Worm (Caenorhabditis elegans): ENCODE data around the gene srd-48.
A peak's percentile ranks its signal among the peaks of the same experiment; 100 is the strongest.

srd-48 gene

DNA sequence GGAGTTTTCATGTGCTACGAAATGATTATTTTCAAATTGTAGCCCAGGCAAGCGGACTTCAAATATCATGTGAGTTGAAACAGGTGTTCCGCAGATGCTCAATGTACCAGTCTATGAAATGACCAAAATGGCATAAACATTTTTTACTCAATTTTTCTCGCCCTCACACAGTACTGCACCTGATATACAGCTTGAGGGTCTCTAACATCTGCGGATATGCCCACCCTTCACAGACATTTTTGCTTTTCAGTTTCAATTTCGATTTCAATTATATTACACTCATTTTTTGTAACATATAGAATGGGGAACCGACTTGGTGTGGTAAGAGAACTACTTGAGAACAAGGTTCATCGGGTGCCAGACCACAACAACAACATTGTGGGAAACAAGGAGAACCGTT lies 10.8 kb downstream of the srd-48 start, which contains the start of gene F42F12.11:
Gene F42F12.11 (plus strand): TSS at position 301 of the 400 bp plus-strand sequence.
- TF ChIP-seq C16A3.4 (tag; optimal IDR thresholded peaks at IDR 0.05) (no peak), zip-4 (GFP tag; optimal IDR thresholded peaks at IDR 0.05) (no peak), tbx-2 (tag; optimal IDR thresholded peaks at IDR 0.05) (no peak), nhr-12 (tag; optimal IDR thresholded peaks at IDR 0.05) (no peak), blmp-1 (tag; optimal IDR thresholded peaks at IDR 0.05) (no peak), lin-14 (GFP tag; optimal IDR thresholded peaks at IDR 0.05) (no peak), swsn-7 (tag; optimal IDR thresholded peaks at IDR 0.05) (no peak), pax-3 (tag; optimal IDR thresholded peaks at IDR 0.05) (no peak), unc-130 (tag; optimal IDR thresholded peaks at IDR 0.05) (no peak), snu-23 (GFP tag; optimal IDR thresholded peaks at IDR 0.05) (no peak), unc-98 (GFP tag; IDR thresholded peaks at IDR 0.05) (no peak), efl-3 (GFP tag; optimal IDR thresholded peaks at IDR 0.05) (no peak), sup-37 (GFP tag; optimal IDR thresholded peaks at IDR 0.05) (no peak), hlh-17 (GFP tag; optimal IDR thresholded peaks at IDR 0.05; ENCODE audit: borderline replicate concordance) (no peak), aha-1 (tag; optimal IDR thresholded peaks at IDR 0.05) (no peak)

- TF ChIP-seq nhr-20 (tag; optimal IDR thresholded peaks at IDR 0.05) (peak; percentile 57), pqm-1 (tag; optimal IDR thresholded peaks at IDR 0.05) (no peak), rnt-1 (tag; optimal IDR thresholded peaks at IDR 0.05) (peak; percentile 65), nhr-85 (tag) (peak; percentile 80), lin-13 (GFP tag; optimal IDR thresholded peaks at IDR 0.05) (no peak), tbx-2 (tag; optimal IDR thresholded peaks at IDR 0.05) (peak; percentile 6), mdl-1 (tag; optimal IDR thresholded peaks at IDR 0.05) (peak in 1 of 2 experiments; percentile 8), nhr-11 (tag; optimal IDR thresholded peaks at IDR 0.05) (no peak), dsc-1 (tag; optimal IDR thresholded peaks at IDR 0.05) (no peak), nhr-77 (tag; optimal IDR thresholded peaks at IDR 0.05) (peak; percentile 5), elt-3 (tag; optimal IDR thresholded peaks at IDR 0.05) (peak in 2 of 6 experiments; percentile 42 to 54), ceh-90 (tag; optimal IDR thresholded peaks at IDR 0.05) (no peak), lin-14 (GFP tag; optimal IDR thresholded peaks at IDR 0.05) (peak; percentile 36), egl-13 (tag; optimal IDR thresholded peaks at IDR 0.05) (no peak), sox-4 (tag; optimal IDR thresholded peaks at IDR 0.05) (no peak), lin-39 (tag; optimal IDR thresholded peaks at IDR 0.05) (no peak), skn-1 (tag; optimal IDR thresholded peaks at IDR 0.05) (no peak), C04F5.9 (tag; optimal IDR thresholded peaks at IDR 0.05) (no peak), ztf-4 (tag; optimal IDR thresholded peaks at IDR 0.05) (no peak), hpl-2 (GFP tag; optimal IDR thresholded peaks at IDR 0.05) (no peak), hlh-4 (tag; optimal IDR thresholded peaks at IDR 0.05) (no peak), fos-1 (tag; optimal IDR thresholded peaks at IDR 0.05) (peak; percentile 6), ztf-11 (tag; optimal IDR thresholded peaks at IDR 0.05) (no peak), nhr-19 (GFP tag; conservative IDR thresholded peaks at IDR 0.05) (peak; percentile 69), F16B12.6 (tag; optimal IDR thresholded peaks at IDR 0.05) (no peak), irx-1 (tag; optimal IDR thresholded peaks at IDR 0.05) (no peak), tlp-1 (tag; optimal IDR thresholded peaks at IDR 0.05) (no peak), nhr-76 (tag; optimal IDR thresholded peaks at IDR 0.05) (no peak), aha-1 (tag; optimal IDR thresholded peaks at IDR 0.05) (no peak), ama-1 (optimal IDR thresholded peaks at IDR 0.05) (no peak), ceh-82 (tag; optimal IDR thresholded peaks at IDR 0.05) (peak in 2 of 3 experiments; percentile 36 to 46), unc-30 (tag; optimal IDR thresholded peaks at IDR 0.05) (no peak), egl-27 (tag; optimal IDR thresholded peaks at IDR 0.05) (no peak), unc-62 (GFP tag; optimal IDR thresholded peaks at IDR 0.05) (no peak), lin-15B (tag; optimal IDR thresholded peaks at IDR 0.05) (no peak), unc-86 (tag; optimal IDR thresholded peaks at IDR 0.05) (no peak), aly-2 (tag; optimal IDR thresholded peaks at IDR 0.05) (no peak), unc-130 (tag; optimal IDR thresholded peaks at IDR 0.05) (no peak), hlh-17 (GFP tag; optimal IDR thresholded peaks at IDR 0.05; ENCODE audit: borderline replicate concordance) (no peak), fkh-10 (GFP tag; optimal IDR thresholded peaks at IDR 0.05) (no peak), snu-23 (GFP tag; optimal IDR thresholded peaks at IDR 0.05) (peak; percentile 72), C16A3.4 (tag; optimal IDR thresholded peaks at IDR 0.05) (peak; percentile 63), xbp-1 (tag; optimal IDR thresholded peaks at IDR 0.05) (peak; percentile 15), nhr-47 (tag; optimal IDR thresholded peaks at IDR 0.05) (peak; percentile 35), unc-98 (GFP tag; IDR thresholded peaks at IDR 0.05) (no peak)
These were observed 11.9 kb downstream of the srd-48 start for ce11 chrX:12347822-12348221.
